Fruit fly (Drosophila melanogaster) whole organism, adult: ENCODE results near the gene PGS1.

Source experiments
- cic ChIP-seq: fragments of 200-800 bp; sonication (Bioruptor generic); optimal IDR thresholded peaks from 2 replicates; lab custom pipeline; 2017; ENCODE audit warnings: missing biosample characterization, mild to moderate bottlenecking, missing genetic modification characterization, moderate library complexity
- cnc ChIP-seq, 2 experiments: fragments of >200 bp; optimal IDR thresholded peaks; 2 replicates each; lab custom pipeline; 2017
- pad ChIP-seq: fragments of 200-800 bp; sonication (Bioruptor generic); optimal IDR thresholded peaks from 3 replicates; lab custom pipeline; 2017; ENCODE audit warnings: missing biosample characterization, missing genetic modification characterization, mild to moderate bottlenecking, moderate library complexity, missing genetic modification reagents

DNA sequence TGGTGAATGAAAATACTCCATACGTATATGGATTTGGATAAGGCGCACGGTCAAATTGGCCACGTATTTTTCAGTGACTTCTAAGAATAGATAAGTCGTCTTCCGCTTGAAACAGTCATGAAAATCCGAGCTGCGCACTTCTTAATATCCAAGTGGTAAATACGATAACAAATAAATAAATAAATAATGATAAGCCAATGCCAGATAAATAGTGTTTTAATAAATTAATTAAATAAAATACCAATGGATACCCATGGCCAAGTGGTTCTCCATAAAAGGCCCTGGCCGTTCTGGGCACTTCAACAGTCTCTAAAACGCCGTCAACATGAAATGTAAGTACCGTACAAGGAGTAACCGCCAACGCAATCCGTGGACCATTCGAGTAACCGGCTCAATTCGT lies 13.5 kb downstream of the PGS1 start, which contains the start of gene CG14302:
- TF ChIP-seq cnc (optimal IDR thresholded peaks at IDR 0.05; lab: Kevin White, UChicago) (no peak), cic (no peak), pad (no peak)
